Fruit fly (Drosophila melanogaster): ENCODE results near the gene Svip.

Svip gene

DNA sequence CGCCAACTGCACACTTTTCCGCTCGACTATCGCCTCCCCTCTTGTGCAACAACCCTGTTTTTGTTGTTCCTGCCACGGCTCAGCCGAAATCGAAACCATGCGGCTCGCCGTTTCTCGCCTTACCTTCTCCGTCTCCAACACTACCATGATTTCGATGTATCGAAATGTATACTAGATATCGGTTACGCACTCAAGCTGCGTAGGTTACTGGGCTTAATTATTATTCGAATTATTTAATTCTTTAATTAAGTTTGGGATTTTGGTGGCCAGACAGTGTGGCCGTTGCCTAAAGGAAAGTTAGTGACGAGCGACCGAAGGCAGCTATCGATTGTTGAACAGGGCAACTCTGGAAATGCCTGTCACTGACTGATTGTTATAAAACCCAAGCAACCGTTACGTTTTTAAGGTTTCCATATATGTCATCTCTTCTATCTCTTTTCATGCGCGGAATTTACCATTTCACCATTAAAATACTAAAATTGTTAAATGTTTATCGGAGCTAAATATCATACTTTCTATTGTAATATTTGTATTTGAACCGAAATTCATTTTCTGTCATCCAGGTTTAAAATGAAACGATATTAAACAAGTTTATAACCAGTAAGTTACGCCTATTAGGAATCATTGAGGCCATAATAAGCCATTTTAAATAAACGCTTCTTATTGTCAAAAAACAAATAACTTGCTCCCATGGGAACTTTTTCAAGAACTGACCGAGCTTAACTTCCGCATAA lies 43.5 kb downstream of the Svip start, which contains the start of gene eIF4E1 (continued):
- TF ChIP-seq en (GFP tag; optimal IDR thresholded peaks at IDR 0.05) = no peak

DNA sequence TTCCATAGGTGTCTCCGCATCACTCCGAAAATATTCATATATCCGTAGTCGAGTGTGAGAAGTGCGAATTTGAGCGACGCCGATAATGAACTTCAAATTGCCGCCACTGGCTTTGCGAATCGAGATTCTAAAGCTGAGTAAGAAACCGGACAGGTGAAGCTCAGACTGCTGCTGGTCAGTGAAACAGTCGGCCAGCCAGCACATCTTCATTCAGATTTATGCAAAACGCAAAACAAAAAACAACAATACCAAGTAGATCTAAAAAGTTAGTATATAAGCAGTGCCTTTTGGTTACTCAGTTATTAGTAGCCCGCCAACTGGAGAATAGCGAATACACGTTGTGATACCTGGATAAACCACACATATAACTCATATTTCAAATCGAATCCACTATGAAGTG lies 45.7 kb downstream of the Svip start, which contains the start of gene Cpr67B:
TSS of gene Cpr67B (plus strand) at position 301 of the 400 bp plus-strand sequence.
- TF ChIP-seq Mad (GFP tag; optimal IDR thresholded peaks at IDR 0.05) (no peak), Ets97D (GFP tag; optimal IDR thresholded peaks at IDR 0.05) (no peak), CG2199 (GFP tag; IDR thresholded peaks at IDR 0.05) (no peak), CG13894 (tag; optimal IDR thresholded peaks at IDR 0.05) (peak; percentile 43), chinmo (GFP tag; IDR thresholded peaks at IDR 0.05; ENCODE audit: partially characterized antibody) (0 out of 4 replicates have a peak, but pooled peaks have one; percentile 15), CG1529 (GFP tag; optimal IDR thresholded peaks at IDR 0.05) (no peak), CG31224 (GFP tag; IDR thresholded peaks at IDR 0.05) (no peak)
